Fruit fly (Drosophila melanogaster): ENCODE data around the gene CG11357.

- TF ChIP-seq Sin3A (optimal IDR thresholded peaks at IDR 0.05) (no peak), Myc (optimal IDR thresholded peaks at IDR 0.05) (no peak), ttk (optimal IDR thresholded peaks at IDR 0.05) (no peak)
Observed at dm6 chr3L:4508926-4509457, 32.9 kb upstream of the CG11357 start.

All from Kc167 (cell line).